Worm (Caenorhabditis elegans): Measurements from ENCODE around the gene sra-33.

DNA sequence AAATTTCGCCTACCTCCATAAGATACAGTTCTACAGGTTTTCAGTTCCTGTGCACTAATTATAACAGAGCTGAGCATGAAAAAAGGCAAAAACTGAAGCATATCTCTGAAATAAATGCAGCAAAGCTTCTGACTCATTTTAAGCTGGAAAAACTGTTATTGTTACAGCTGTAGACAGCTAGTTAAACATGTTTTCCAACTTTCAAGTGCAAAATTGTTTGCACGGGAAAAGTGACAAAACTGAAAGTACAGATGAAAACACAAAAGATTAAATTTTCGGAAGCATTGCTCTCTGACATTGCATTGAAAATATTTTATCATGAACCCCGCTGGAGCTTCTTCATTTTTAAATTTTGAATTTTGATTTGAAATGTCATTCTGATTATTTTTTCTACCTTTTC lies 46.3 kb downstream of the sra-33 start, which contains the start of gene T05C1.5:
- TF ChIP-seq scrt-1 (GFP tag; IDR thresholded peaks at IDR 0.05) (no peak), aly-1 (tag; optimal IDR thresholded peaks at IDR 0.05) (no peak), B0310.2 (tag; optimal IDR thresholded peaks at IDR 0.05) (no peak), ama-1 (optimal IDR thresholded peaks at IDR 0.05) (no peak), flt-1 (GFP tag; IDR thresholded peaks at IDR 0.05) (no peak)
